Worm (Caenorhabditis elegans) whole organism, L2 larva: ENCODE measurements around the gene thn-1.
A peak's percentile ranks its signal among the peaks of the same experiment; 100 is the strongest.

Experiments
- C34F6.9 ChIP-seq: fragments of 150-350 bp; optimal IDR thresholded peaks from 2 replicates; lab custom pipeline; 2014; ENCODE audit warnings: missing biosample characterization, missing genetic modification characterization
- F13H6.1 ChIP-seq: sonication (generic microtip); optimal IDR thresholded peaks from 2 replicates; lab custom pipeline; 2016; ENCODE audit warnings: missing genetic modification characterization, missing compliant biosample characterization
- Y55F3AM.14 ChIP-seq: fragments of 200-800 bp; sonication (Bioruptor generic); optimal IDR thresholded peaks from 2 replicates; lab custom pipeline; 2018; ENCODE audit warnings: mild to moderate bottlenecking, missing genetic modification characterization, missing compliant biosample characterization
- ZK546.5 ChIP-seq: sonication (generic microtip); optimal IDR thresholded peaks from 2 replicates; lab custom pipeline; 2017; ENCODE audit warnings: missing biosample characterization, missing genetic modification characterization
- alr-1 ChIP-seq: fragments of 150-350 bp; optimal IDR thresholded peaks from 2 replicates; lab custom pipeline; 2014; ENCODE audit warnings: missing biosample characterization, missing genetic modification characterization
- aly-2 ChIP-seq: fragments of 150-350 bp; optimal IDR thresholded peaks from 2 replicates; lab custom pipeline; 2014; ENCODE audit warnings: missing biosample characterization, missing genetic modification characterization
- blmp-1 ChIP-seq: sonication (generic microtip); optimal IDR thresholded peaks from 2 replicates; lab custom pipeline; 2017; ENCODE audit warnings: missing genetic modification characterization, mild to moderate bottlenecking, missing compliant biosample characterization, antibody characterized with exemption, moderate library complexity; ENCODE audit not compliant: insufficient read depth
- ceh-82 ChIP-seq: fragments of 150-350 bp; optimal IDR thresholded peaks from 2 replicates; lab custom pipeline; 2014; ENCODE audit warnings: missing biosample characterization, missing genetic modification characterization
- crh-2 ChIP-seq: sonication (generic microtip); optimal IDR thresholded peaks from 2 replicates; lab custom pipeline; 2017; ENCODE audit warnings: missing biosample characterization, missing genetic modification characterization
- dmd-4 ChIP-seq: sonication (generic microtip); optimal IDR thresholded peaks from 2 replicates; lab custom pipeline; 2017; ENCODE audit warnings: missing biosample characterization, missing genetic modification characterization
- egl-27 ChIP-seq: sonication (generic microtip); optimal IDR thresholded peaks from 3 replicates; lab custom pipeline; 2017; ENCODE audit warnings: missing biosample characterization, missing genetic modification reagents, missing genetic modification characterization
- elt-3 ChIP-seq: sonication (generic microtip); optimal IDR thresholded peaks from 2 replicates; lab custom pipeline; 2017; ENCODE audit warnings: missing biosample characterization, missing genetic modification characterization
- fos-1 ChIP-seq: fragments of 150-350 bp; optimal IDR thresholded peaks from 2 replicates; lab custom pipeline; 2014; ENCODE audit warnings: missing biosample characterization, missing genetic modification characterization
- gmeb-1 ChIP-seq: fragments of 150-350 bp; optimal IDR thresholded peaks from 2 replicates; lab custom pipeline; 2014; ENCODE audit warnings: missing biosample characterization, missing genetic modification characterization
- lin-11 ChIP-seq: fragments of 150-350 bp; sonication (generic microtip); optimal IDR thresholded peaks from 2 replicates; lab custom pipeline; 2014; ENCODE audit warnings: missing biosample characterization, missing genetic modification characterization, inconsistent platforms, mixed read lengths
- lin-13 ChIP-seq: fragments of 150-350 bp; optimal IDR thresholded peaks from 2 replicates; lab custom pipeline; 2014; ENCODE audit warnings: missing biosample characterization, missing genetic modification reagents, missing genetic modification characterization
- lin-39 ChIP-seq: fragments of 150-350 bp; optimal IDR thresholded peaks from 2 replicates; lab custom pipeline; 2014; ENCODE audit warnings: missing biosample characterization, missing genetic modification reagents, missing genetic modification characterization
- lsy-2 ChIP-seq, 2 experiments: fragments of 150-350 bp in 1 of 2; sonication (generic microtip) in 1 of 2; optimal IDR thresholded peaks; 2 replicates each; lab custom pipeline; 2014 to 2017; ENCODE audit warnings: missing biosample characterization in 2 of 2, missing genetic modification characterization in 2 of 2
- mab-5 ChIP-seq: fragments of 150-350 bp; optimal IDR thresholded peaks from 2 replicates; lab custom pipeline; 2014; ENCODE audit warnings: missing biosample characterization, missing genetic modification characterization
- mdl-1 ChIP-seq, 2 experiments: fragments of 150-350 bp in 1 of 2; sonication (generic microtip) in 1 of 2; optimal IDR thresholded peaks; 2 replicates each; lab custom pipeline; 2017; ENCODE audit warnings: missing biosample characterization in 2 of 2, missing genetic modification characterization in 2 of 2
- nhr-10 ChIP-seq: sonication (generic microtip); optimal IDR thresholded peaks from 2 replicates; lab custom pipeline; 2017; ENCODE audit warnings: missing biosample characterization, missing genetic modification characterization
- nhr-12 ChIP-seq: fragments of 150-350 bp; optimal IDR thresholded peaks from 2 replicates; lab custom pipeline; 2014; ENCODE audit warnings: missing biosample characterization, missing genetic modification characterization
- nhr-129 ChIP-seq: fragments of 150-350 bp; optimal IDR thresholded peaks from 2 replicates; lab custom pipeline; 2014; ENCODE audit warnings: missing biosample characterization, missing genetic modification characterization
- nhr-23 ChIP-seq: fragments of 150-350 bp; optimal IDR thresholded peaks from 2 replicates; lab custom pipeline; 2014; ENCODE audit warnings: missing biosample characterization, missing genetic modification reagents, missing genetic modification characterization
- sem-4 ChIP-seq: fragments of 150-350 bp; optimal IDR thresholded peaks from 2 replicates; lab custom pipeline; 2014; ENCODE audit warnings: missing biosample characterization, missing genetic modification reagents, missing genetic modification characterization
- sma-3 ChIP-seq: sonication (generic microtip); optimal IDR thresholded peaks from 2 replicates; lab custom pipeline; 2016; ENCODE audit warnings: missing genetic modification reagents, missing genetic modification characterization, missing compliant biosample characterization
- sma-9 ChIP-seq, 2 experiments: fragments of 150-350 bp in 1 of 2; sonication (generic microtip) in 1 of 2; optimal IDR thresholded peaks; 2 replicates each; lab custom pipeline; 2014 to 2016; ENCODE audit warnings: missing genetic modification characterization in 2 of 2, mild to moderate bottlenecking in 1 of 2, missing biosample characterization in 1 of 2, missing compliant biosample characterization in 1 of 2, missing genetic modification reagents in 1 of 2, moderate library complexity in 1 of 2
- snpc-4 ChIP-seq: fragments of 150-350 bp; optimal IDR thresholded peaks from 2 replicates; lab custom pipeline; 2014; ENCODE audit warnings: missing biosample characterization, missing genetic modification characterization
- unc-55 ChIP-seq: fragments of 150-350 bp; sonication (generic microtip); optimal IDR thresholded peaks from 3 replicates; lab custom pipeline; 2014; ENCODE audit warnings: missing biosample characterization, missing genetic modification reagents, missing genetic modification characterization
- unc-62 ChIP-seq: fragments of 150-350 bp; optimal IDR thresholded peaks from 2 replicates; lab custom pipeline; 2014; ENCODE audit warnings: missing biosample characterization, missing genetic modification reagents, missing genetic modification characterization
- zag-1 ChIP-seq: fragments of 150-350 bp; optimal IDR thresholded peaks from 2 replicates; lab custom pipeline; 2014; ENCODE audit warnings: missing biosample characterization, missing genetic modification characterization
- ztf-1 ChIP-seq: fragments of 200-800 bp; sonication (Bioruptor generic); conservative IDR thresholded peaks from 2 replicates; pipeline ENCODE4 v1.3.6; 2022; ENCODE audit warnings: missing genetic modification characterization, missing compliant biosample characterization
- ztf-11 ChIP-seq: sonication (generic microtip); optimal IDR thresholded peaks from 2 replicates; lab custom pipeline; 2017; ENCODE audit warnings: missing biosample characterization, missing genetic modification characterization
- ztf-4 ChIP-seq: fragments of 150-350 bp; optimal IDR thresholded peaks from 2 replicates; lab custom pipeline; 2014; ENCODE audit warnings: missing biosample characterization, missing genetic modification characterization

Gene thn-1

ce11 chrIV:12416629-12417404 is 36.9 kb downstream of the thn-1 start:
- TF ChIP-seq aly-2 (no peak), sma-9 (GFP tag; optimal IDR thresholded peaks at IDR 0.05; lab: Kevin White, UChicago) (peak; percentile 21), sma-9 (tag; optimal IDR thresholded peaks at IDR 0.05; lab: Kevin White, UChicago) (no peak), nhr-129 (tag; lab: Kevin White, UChicago) (peak; percentile 58), C34F6.9 (tag; lab: Kevin White, UChicago) (peak; percentile 4), sma-3 (GFP tag; lab: Kevin White, UChicago) (peak; percentile 13), lsy-2 (tag; optimal IDR thresholded peaks at IDR 0.05; lab: Kevin White, UChicago) (peak in 1 of 2 experiments; percentile 26), Y55F3AM.14 (GFP tag; lab: Kevin White, UChicago) (no peak), lin-11 (tag; lab: Kevin White, UChicago) (peak; percentile 11)

- TF ChIP-seq elt-3 (no peak), lsy-2 (tag; optimal IDR thresholded peaks at IDR 0.05; lab: Kevin White, UChicago) (peak; percentile 13 to 58), sma-9 (GFP tag; optimal IDR thresholded peaks at IDR 0.05; lab: Kevin White, UChicago) (peak; percentile 48), sma-9 (tag; optimal IDR thresholded peaks at IDR 0.05; lab: Kevin White, UChicago) (no peak), alr-1 (tag; lab: Kevin White, UChicago) (no peak), ztf-1 (GFP tag; lab: Robert Waterston, UW) (no peak), Y55F3AM.14 (GFP tag; lab: Kevin White, UChicago) (peak; percentile 35), ztf-4 (no peak), fos-1 (tag; lab: Kevin White, UChicago) (peak; percentile 55), nhr-129 (tag; lab: Kevin White, UChicago) (peak; percentile 91), mdl-1 (tag; optimal IDR thresholded peaks at IDR 0.05; lab: Kevin White, UChicago) (no peak), C34F6.9 (tag; lab: Kevin White, UChicago) (peak; percentile 35), lin-11 (tag; lab: Kevin White, UChicago) (peak; percentile 19), gmeb-1 (peak; percentile 36), unc-55 (GFP tag; lab: Kevin White, UChicago) (peak; percentile 51), sma-3 (GFP tag; lab: Kevin White, UChicago) (peak; percentile 8), egl-27 (tag; lab: Kevin White, UChicago) (peak; percentile 16), F13H6.1 (tag; lab: Kevin White, UChicago) (peak; percentile 42), lin-13 (GFP tag; lab: Kevin White, UChicago) (peak; percentile 37)
These were observed 37.8 kb downstream of the thn-1 start, which contains the start of gene F08G5.3 for ce11 chrIV:12417536-12418195. F08G5.3 (minus strand) TSS chrIV:12417586.

- TF ChIP-seq ZK546.5 (tag; lab: Kevin White, UChicago) (no peak), elt-3 (no peak), alr-1 (tag; lab: Kevin White, UChicago) (no peak), lin-13 (GFP tag; lab: Kevin White, UChicago) (no peak), sma-9 (GFP tag; optimal IDR thresholded peaks at IDR 0.05; lab: Kevin White, UChicago) (peak; percentile 28), sma-9 (tag; optimal IDR thresholded peaks at IDR 0.05; lab: Kevin White, UChicago) (no peak), dmd-4 (tag; lab: Kevin White, UChicago) (no peak), sem-4 (no peak)
- TF ChIP-seq, all 48 proteins: peak for 1
These were observed 39.4 kb downstream of the thn-1 start for ce11 chrIV:12419291-12419690.

DNA sequence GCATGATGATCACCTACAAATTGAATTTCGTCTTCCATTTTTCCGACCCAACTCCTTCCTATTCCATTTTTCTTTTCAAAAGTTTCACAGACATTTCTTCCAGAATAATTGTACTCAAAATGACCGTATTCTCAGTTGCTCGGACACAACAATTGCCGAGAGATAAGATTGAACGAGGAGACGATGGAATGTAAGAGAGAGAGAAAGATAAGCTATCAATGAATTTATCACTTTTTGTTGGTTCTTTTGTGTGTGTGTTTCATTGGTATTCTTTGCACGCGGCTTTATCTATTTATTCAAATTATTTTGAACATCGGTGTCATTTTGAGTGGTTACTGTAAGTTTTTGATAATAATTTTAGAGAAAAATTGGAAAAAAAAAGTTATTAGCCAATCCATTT is 40.6 kb downstream of the thn-1 start, which contains the start of gene ugt-65:
TSS of gene ugt-65 (plus strand) at position 229 of the 400 bp plus-strand sequence.
- TF ChIP-seq alr-1 (tag; lab: Kevin White, UChicago) = no peak
- TF ChIP-seq crh-2 (tag; lab: Kevin White, UChicago) = peak; percentile 15
- peak; percentile 71 for TF ChIP-seq fos-1 (tag; lab: Kevin White, UChicago)
- no peak for TF ChIP-seq ceh-82 (tag; lab: Kevin White, UChicago)
- TF ChIP-seq F13H6.1 (tag; lab: Kevin White, UChicago) = peak; percentile 6
- peak; percentile 86 for TF ChIP-seq sma-9 (GFP tag; optimal IDR thresholded peaks at IDR 0.05; lab: Kevin White, UChicago)
- TF ChIP-seq sma-9 (tag; optimal IDR thresholded peaks at IDR 0.05; lab: Kevin White, UChicago) = no peak

ce11 chrIV:12425595-12425994 is 45.7 kb downstream of the thn-1 start:
- TF ChIP-seq nhr-10 = no peak
- no peak for TF ChIP-seq gmeb-1
- no peak for TF ChIP-seq zag-1 (tag; lab: Kevin White, UChicago)
- TF ChIP-seq mdl-1 (tag; optimal IDR thresholded peaks at IDR 0.05; lab: Kevin White, UChicago) = peak in 1 of 2 experiments; percentile 59
- peak in 1 of 2 experiments; percentile 5 for TF ChIP-seq lsy-2 (tag; optimal IDR thresholded peaks at IDR 0.05; lab: Kevin White, UChicago)
- TF ChIP-seq ztf-11 = no peak
- peak; percentile 44 for TF ChIP-seq unc-62 (GFP tag; lab: Kevin White, UChicago)
- TF ChIP-seq Y55F3AM.14 (GFP tag; lab: Kevin White, UChicago) = no peak
- TF ChIP-seq snpc-4 (tag; lab: Kevin White, UChicago) = no peak
- TF ChIP-seq mab-5 = peak; percentile 26
- no peak for TF ChIP-seq nhr-129 (tag; lab: Kevin White, UChicago)
- TF ChIP-seq egl-27 (tag; lab: Kevin White, UChicago) = no peak
- peak; percentile 9 for TF ChIP-seq C34F6.9 (tag; lab: Kevin White, UChicago)
- TF ChIP-seq nhr-23 (tag; lab: Kevin White, UChicago) = no peak
- TF ChIP-seq blmp-1 (tag; lab: Kevin White, UChicago) = no peak
- no peak for TF ChIP-seq lin-39 (tag; lab: Kevin White, UChicago)
- no peak for TF ChIP-seq crh-2 (tag; lab: Kevin White, UChicago)
- TF ChIP-seq dmd-4 (tag; lab: Kevin White, UChicago) = no peak
- TF ChIP-seq sma-9 (GFP tag; optimal IDR thresholded peaks at IDR 0.05; lab: Kevin White, UChicago) = no peak
- no peak for TF ChIP-seq sma-9 (tag; optimal IDR thresholded peaks at IDR 0.05; lab: Kevin White, UChicago)
- no peak for TF ChIP-seq nhr-12
